Worm (Caenorhabditis elegans) whole organism, L3 larva: ENCODE results near the gene C08F11.17.

Source experiments
- nhr-237 ChIP-seq: fragments of 150-350 bp; optimal IDR thresholded peaks from 2 replicates; lab custom pipeline; 2014; ENCODE audit warnings: missing biosample characterization, missing genetic modification characterization
- ztf-4 ChIP-seq: fragments of 150-350 bp; optimal IDR thresholded peaks from 2 replicates; lab custom pipeline; 2014; ENCODE audit warnings: missing biosample characterization, missing genetic modification characterization

ce11 chrIV:13650238-13650637, at the start of gene C08F11.17:
- TF ChIP-seq ztf-4 (tag; lab: Kevin White, UChicago) (no peak), nhr-237 (tag; lab: Kevin White, UChicago) (no peak)
